Fruit fly (Drosophila melanogaster) whole organism, embryonic: ENCODE data around the gene kraken.

Experiments
- Awh ChIP-seq: fragments of 200-800 bp; sonication (Bioruptor generic); IDR thresholded peaks from 2 replicates; pipeline ENCODE4, ENCODE4 v1.3.6; 2022; ENCODE audit warnings: missing biosample characterization, missing genetic modification characterization
- CG11247 ChIP-seq: fragments of 200-800 bp; sonication (Bioruptor generic); IDR thresholded peaks from 2 replicates; pipeline ENCODE4 v1.3.6; 2022; ENCODE audit warnings: missing biosample characterization, missing genetic modification characterization
- CG13123 ChIP-seq: fragments of 200-800 bp; sonication (Bioruptor generic); optimal IDR thresholded peaks from 2 replicates; lab custom pipeline; 2016; ENCODE audit warnings: missing biosample characterization, missing genetic modification characterization
- CG14710 ChIP-seq: fragments of 200-800 bp; sonication (Bioruptor generic); optimal IDR thresholded peaks from 3 replicates; lab custom pipeline; 2019; ENCODE audit warnings: missing biosample characterization, mild to moderate bottlenecking, missing genetic modification characterization, moderate library complexity
- CG15269 ChIP-seq: fragments of 200-800 bp; sonication (Bioruptor generic); optimal IDR thresholded peaks from 2 replicates; lab custom pipeline; 2018; ENCODE audit warnings: missing biosample characterization, mild to moderate bottlenecking, missing genetic modification characterization, moderate library complexity
- CG1603 ChIP-seq: fragments of 200-800 bp; sonication (Bioruptor generic); optimal IDR thresholded peaks from 2 replicates; lab custom pipeline; 2019; ENCODE audit warnings: missing biosample characterization, mild to moderate bottlenecking, missing genetic modification characterization, moderate library complexity
- CG16815 ChIP-seq: fragments of 200-800 bp; sonication (Bioruptor generic); optimal IDR thresholded peaks from 3 replicates; lab custom pipeline; 2017; ENCODE audit warnings: missing biosample characterization, mild to moderate bottlenecking, missing genetic modification characterization
- CG17385 ChIP-seq: fragments of 200-800 bp; sonication (Bioruptor generic); optimal IDR thresholded peaks from 3 replicates; lab custom pipeline; 2018; ENCODE audit warnings: missing biosample characterization, mild to moderate bottlenecking, missing genetic modification characterization
- CG17829 ChIP-seq: fragments of 200-800 bp; optimal IDR thresholded peaks from 2 replicates; lab custom pipeline; 2019; ENCODE audit warnings: missing biosample characterization, mild to moderate bottlenecking, missing genetic modification characterization, moderate library complexity
- CG18476 ChIP-seq: fragments of 200-800 bp; sonication (Bioruptor generic); optimal IDR thresholded peaks from 2 replicates; lab custom pipeline; 2016; ENCODE audit warnings: missing biosample characterization, mild to moderate bottlenecking, missing genetic modification characterization
- CG4424 ChIP-seq: fragments of 200-800 bp; sonication (Bioruptor generic); optimal IDR thresholded peaks from 3 replicates; lab custom pipeline; 2016; ENCODE audit warnings: missing biosample characterization, missing genetic modification characterization
- CG7271 ChIP-seq: fragments of 200-800 bp; sonication (Bioruptor generic); optimal IDR thresholded peaks from 2 replicates; lab custom pipeline; 2018; ENCODE audit warnings: missing biosample characterization, mild to moderate bottlenecking, missing genetic modification characterization, moderate library complexity
- CG9817 ChIP-seq: fragments of 200-800 bp; sonication (Bioruptor generic); optimal IDR thresholded peaks from 2 replicates; lab custom pipeline; 2018; ENCODE audit warnings: missing biosample characterization, mild to moderate bottlenecking, missing genetic modification characterization, moderate library complexity
- CG9876 ChIP-seq: fragments of 200-800 bp; sonication (Bioruptor generic); optimal IDR thresholded peaks from 2 replicates; lab custom pipeline; 2016; ENCODE audit warnings: missing biosample characterization, missing genetic modification characterization
- CHES-1-like ChIP-seq: fragments of 200-800 bp; sonication (Bioruptor generic); optimal IDR thresholded peaks from 2 replicates; lab custom pipeline; 2016; ENCODE audit warnings: missing biosample characterization, missing genetic modification characterization
- Camta ChIP-seq: fragments of 200-800 bp; sonication (Bioruptor generic); optimal IDR thresholded peaks from 2 replicates; lab custom pipeline; 2016; ENCODE audit warnings: missing biosample characterization, missing genetic modification characterization
- Drgx ChIP-seq: fragments of 200-800 bp; sonication (Bioruptor generic); IDR thresholded peaks from 2 replicates; pipeline ENCODE4 v1.3.6; 2022; ENCODE audit warnings: missing biosample characterization, missing genetic modification characterization
- Hand ChIP-seq: fragments of 200-800 bp; sonication (Bioruptor generic); optimal IDR thresholded peaks from 2 replicates; lab custom pipeline; 2017; ENCODE audit warnings: mild to moderate bottlenecking, missing biosample characterization, missing genetic modification reagents, missing genetic modification characterization
- Hr51 ChIP-seq, 2 experiments: fragments of 200-800 bp; sonication (Bioruptor generic); optimal IDR thresholded peaks; 2 replicates in 1 of 2; 3 replicates in 1 of 2; lab custom pipeline; 2016 to 2018; ENCODE audit warnings: missing biosample characterization in 2 of 2, missing genetic modification characterization in 2 of 2, mild to moderate bottlenecking in 1 of 2, moderate library complexity in 1 of 2
- Lim3 ChIP-seq: fragments of 200-800 bp; sonication (Bioruptor generic); IDR thresholded peaks from 2 replicates; pipeline ENCODE4 v1.3.6; 2022; ENCODE audit warnings: missing biosample characterization, missing genetic modification characterization
- Ravus ChIP-seq: fragments of 200-800 bp; sonication (Bioruptor generic); IDR thresholded peaks from 2 replicates; pipeline ENCODE4 v1.3.6; 2022; ENCODE audit warnings: missing biosample characterization, missing genetic modification characterization
- Sry-δ ChIP-seq: fragments of 200-800 bp; sonication (Bioruptor generic); optimal IDR thresholded peaks from 2 replicates; lab custom pipeline; 2016; ENCODE audit warnings: missing biosample characterization, missing genetic modification characterization
- YL-1 ChIP-seq: fragments of 200-800 bp; sonication (Bioruptor generic); optimal IDR thresholded peaks from 3 replicates; lab custom pipeline; 2017; ENCODE audit warnings: missing biosample characterization, mild to moderate bottlenecking, missing genetic modification characterization
- ato ChIP-seq: fragments of 200-800 bp; sonication (Bioruptor generic); IDR thresholded peaks from 2 replicates; pipeline ENCODE4 v1.3.6; 2022; ENCODE audit warnings: missing biosample characterization, missing genetic modification characterization; ENCODE audit not compliant: partially characterized antibody
- bab2 ChIP-seq: fragments of 200-800 bp; sonication (Bioruptor generic); optimal IDR thresholded peaks from 2 replicates; lab custom pipeline; 2016; ENCODE audit warnings: missing biosample characterization, missing genetic modification characterization
- cad ChIP-seq: fragments of >200 bp; optimal IDR thresholded peaks from 2 replicates; lab custom pipeline; 2017; ENCODE audit warnings: missing biosample characterization, missing genetic modification characterization
- cas ChIP-seq: fragments of 200-800 bp; sonication (Bioruptor generic); IDR thresholded peaks from 2 replicates; pipeline ENCODE4 v1.3.6; 2022; ENCODE audit warnings: missing biosample characterization, missing genetic modification characterization
- cg ChIP-seq: fragments of 200-800 bp; sonication (Bioruptor generic); optimal IDR thresholded peaks from 3 replicates; lab custom pipeline; 2019; ENCODE audit warnings: missing biosample characterization, mild to moderate bottlenecking, missing genetic modification characterization, moderate library complexity
- chif ChIP-seq, 2 experiments: fragments of 200-800 bp; sonication (Bioruptor generic); optimal IDR thresholded peaks; 3 replicates each; lab custom pipeline; 2016; ENCODE audit warnings: missing biosample characterization in 2 of 2, missing genetic modification characterization in 2 of 2
- ci ChIP-seq: fragments of 200-800 bp; sonication (Bioruptor generic); IDR thresholded peaks from 3 replicates; pipeline ENCODE4 v1.3.6; 2022; ENCODE audit warnings: missing biosample characterization, missing genetic modification characterization
- corto ChIP-seq: fragments of 200-800 bp; sonication (Bioruptor generic); optimal IDR thresholded peaks from 2 replicates; lab custom pipeline; 2016; ENCODE audit warnings: missing biosample characterization, mild to moderate bottlenecking, missing genetic modification characterization, moderate library complexity
- dimm ChIP-seq: fragments of 200-800 bp; sonication (Bioruptor generic); IDR thresholded peaks from 2 replicates; pipeline ENCODE4 v1.3.6; 2022; ENCODE audit warnings: missing biosample characterization, missing genetic modification characterization
- dm ChIP-seq: fragments of 200-800 bp; sonication (Bioruptor generic); optimal IDR thresholded peaks from 3 replicates; lab custom pipeline; 2016; ENCODE audit warnings: missing biosample characterization, missing genetic modification characterization
- dmrt99B ChIP-seq: fragments of 200-800 bp; sonication (Bioruptor generic); optimal IDR thresholded peaks from 2 replicates; lab custom pipeline; 2018; ENCODE audit warnings: missing biosample characterization, mild to moderate bottlenecking, missing genetic modification characterization, moderate library complexity
- ewg ChIP-seq: fragments of 200-800 bp; sonication (Bioruptor generic); optimal IDR thresholded peaks from 3 replicates; lab custom pipeline; 2017; ENCODE audit warnings: mild to moderate bottlenecking, missing biosample characterization, missing genetic modification reagents, missing genetic modification characterization
- eyg ChIP-seq: fragments of 200-800 bp; sonication (Bioruptor generic); optimal IDR thresholded peaks from 3 replicates; lab custom pipeline; 2016; ENCODE audit warnings: missing biosample characterization, missing genetic modification characterization
- fu2 ChIP-seq: fragments of 200-800 bp; sonication (Bioruptor generic); optimal IDR thresholded peaks from 2 replicates; lab custom pipeline; 2016; ENCODE audit warnings: missing biosample characterization, missing genetic modification characterization
- ham ChIP-seq: fragments of 200-800 bp; sonication (Bioruptor generic); IDR thresholded peaks from 2 replicates; pipeline ENCODE4 v1.3.6; 2022; ENCODE audit warnings: missing biosample characterization, missing genetic modification characterization
- hkb ChIP-seq, 2 experiments: fragments of 200-800 bp in 1 of 2; fragments of >200 bp in 1 of 2; sonication (Bioruptor generic) in 1 of 2; IDR thresholded peaks in 1 of 2; optimal IDR thresholded peaks in 1 of 2; 2 replicates each; pipeline versions ENCODE4 v1.3.6 to Lab custom; 2017 to 2022; ENCODE audit warnings: missing biosample characterization in 1 of 2, missing genetic modification characterization in 1 of 2
- kah ChIP-seq: fragments of 200-800 bp; sonication (Bioruptor generic); optimal IDR thresholded peaks from 2 replicates; lab custom pipeline; 2018; ENCODE audit warnings: missing biosample characterization, mild to moderate bottlenecking, missing genetic modification characterization
- knrl ChIP-seq: fragments of 200-800 bp; sonication (Bioruptor generic); IDR thresholded peaks from 3 replicates; pipeline ENCODE4 v1.3.6; 2022; ENCODE audit warnings: missing biosample characterization, missing genetic modification characterization; ENCODE audit not compliant: partially characterized antibody
- nmo ChIP-seq: fragments of 200-800 bp; sonication (Bioruptor generic); optimal IDR thresholded peaks from 2 replicates; lab custom pipeline; 2018; ENCODE audit warnings: missing biosample characterization, mild to moderate bottlenecking, missing genetic modification characterization, moderate library complexity
- oc ChIP-seq: fragments of 200-800 bp; sonication (Bioruptor generic); optimal IDR thresholded peaks from 2 replicates; lab custom pipeline; 2018; ENCODE audit warnings: missing biosample characterization, mild to moderate bottlenecking, missing genetic modification characterization, moderate library complexity
- pb ChIP-seq: fragments of 200-800 bp; sonication (Bioruptor generic); optimal IDR thresholded peaks from 3 replicates; lab custom pipeline; 2016; ENCODE audit warnings: missing biosample characterization, missing genetic modification characterization
- phol ChIP-seq: fragments of 200-800 bp; sonication (Bioruptor generic); optimal IDR thresholded peaks from 3 replicates; lab custom pipeline; 2018; ENCODE audit warnings: missing biosample characterization, mild to moderate bottlenecking, missing genetic modification characterization, moderate library complexity
- pzg ChIP-seq: fragments of 200-800 bp; sonication (Bioruptor generic); optimal IDR thresholded peaks from 3 replicates; lab custom pipeline; 2018; ENCODE audit warnings: missing biosample characterization, mild to moderate bottlenecking, missing genetic modification characterization, moderate library complexity
- sna ChIP-seq: fragments of 200-800 bp; sonication (Bioruptor generic); IDR thresholded peaks from 2 replicates; pipeline ENCODE4 v1.3.6; 2022; ENCODE audit warnings: missing biosample characterization, missing genetic modification characterization; ENCODE audit not compliant: partially characterized antibody
- ssp ChIP-seq: fragments of 200-800 bp; sonication (Bioruptor generic); IDR thresholded peaks from 2 replicates; pipeline ENCODE4 v1.3.6; 2022; ENCODE audit warnings: missing biosample characterization, missing genetic modification characterization
- tgo ChIP-seq: fragments of 200-800 bp; sonication (Bioruptor generic); IDR thresholded peaks from 3 replicates; pipeline ENCODE4 v1.3.6; 2022; ENCODE audit warnings: missing biosample characterization, missing genetic modification characterization
- zen ChIP-seq: fragments of 200-800 bp; sonication (Bioruptor generic); optimal IDR thresholded peaks from 3 replicates; lab custom pipeline; 2018; ENCODE audit warnings: missing biosample characterization, mild to moderate bottlenecking, missing genetic modification characterization, moderate library complexity

Gene kraken

dm6 chr2L:852647-853111, at the start of gene kraken, which contains the start of gene CG4291 (continued):
- no peak for TF ChIP-seq hkb (optimal IDR thresholded peaks at IDR 0.05; lab: Kevin White, UChicago)
- TF ChIP-seq hkb (GFP tag; IDR thresholded peaks at IDR 0.05; lab: Robert Waterston, UW), result no peak; the same call in 1 of the 2 replicates
- TF ChIP-seq eyg, result peak; percentile 50
- TF ChIP-seq Sry-δ (GFP tag; lab: Kevin White, UChicago), result peak; percentile 60
- TF ChIP-seq CG14710 (tag; lab: Kevin White, UChicago), result peak; percentile 50
- peak; percentile 35; the same call in 1 of the 2 replicates for TF ChIP-seq Drgx (GFP tag; lab: Robert Waterston, UW)
- TF ChIP-seq dm (GFP tag; lab: Kevin White, UChicago), result peak; percentile 38
- TF ChIP-seq pzg, result peak; percentile 90
- no peak for TF ChIP-seq cg (GFP tag; lab: Kevin White, UChicago)
- no peak for TF ChIP-seq cad (GFP tag; lab: Kevin White, UChicago)
- TF ChIP-seq Hr51 (GFP tag; optimal IDR thresholded peaks at IDR 0.05; lab: Kevin White, UChicago), result peak; percentile 10 to 12
- TF ChIP-seq knrl, result no peak
- TF ChIP-seq bab2 (GFP tag; lab: Kevin White, UChicago), result peak; percentile 39
- TF ChIP-seq tgo (GFP tag; lab: Robert Waterston, UW), result peak; percentile 16; the same call in 1 of the 3 replicates
- 0 out of 2 replicates have a peak, but pooled peaks have one; percentile 17 for TF ChIP-seq Awh (GFP tag; lab: Robert Waterston, UW)
- TF ChIP-seq CG13123 (GFP tag; lab: Kevin White, UChicago), result no peak
- peak; percentile 31; the same call in 1 of the 2 replicates for TF ChIP-seq ssp (GFP tag; lab: Robert Waterston, UW)
- peak; percentile 67 for TF ChIP-seq sna (GFP tag; lab: Robert Waterston, UW)
- TF ChIP-seq CG1603 (tag; lab: Kevin White, UChicago), result peak; percentile 81
- TF ChIP-seq CG17829 (tag; lab: Kevin White, UChicago), result peak; percentile 70
- TF ChIP-seq Lim3 (GFP tag; lab: Robert Waterston, UW), result no peak
- no peak for TF ChIP-seq dimm (GFP tag; lab: Robert Waterston, UW)
- no peak for TF ChIP-seq pb (GFP tag; lab: Kevin White, UChicago)
- peak; percentile 61 for TF ChIP-seq CG15269 (tag; lab: Kevin White, UChicago)
- no peak for TF ChIP-seq ham (GFP tag; lab: Robert Waterston, UW)
- TF ChIP-seq phol, result peak; percentile 52
- TF ChIP-seq CG11247 (GFP tag; lab: Robert Waterston, UW), result peak; percentile 78
- TF ChIP-seq CG4424, result peak; percentile 52
- TF ChIP-seq nmo, result peak; percentile 40
- no peak for TF ChIP-seq cas (GFP tag; lab: Robert Waterston, UW)
- TF ChIP-seq CG9876 (GFP tag; lab: Kevin White, UChicago), result no peak
- TF ChIP-seq CG17385, result peak; percentile 41
- peak; percentile 35 for TF ChIP-seq dmrt99B (tag; lab: Kevin White, UChicago)
- peak; percentile 10 for TF ChIP-seq CG7271 (tag; lab: Kevin White, UChicago)
- TF ChIP-seq CHES-1-like, result peak; percentile 78
- TF ChIP-seq ato, result no peak
- TF ChIP-seq ewg, result peak; percentile 31
- TF ChIP-seq CG16815 (GFP tag; lab: Kevin White, UChicago), result no peak
- TF ChIP-seq Ravus (GFP tag; lab: Robert Waterston, UW), result no peak
- no peak for TF ChIP-seq CG18476 (GFP tag; lab: Kevin White, UChicago)
- peak; percentile 6 for TF ChIP-seq Camta (GFP tag; lab: Kevin White, UChicago)
- no peak for TF ChIP-seq oc (tag; lab: Kevin White, UChicago)
- peak; percentile 50 for TF ChIP-seq YL-1 (GFP tag; lab: Kevin White, UChicago)
- TF ChIP-seq fu2 (GFP tag; lab: Kevin White, UChicago), result peak; percentile 39
- TF ChIP-seq kah (GFP tag; lab: Kevin White, UChicago), result peak; percentile 57
- no peak for TF ChIP-seq Hand (GFP tag; lab: Kevin White, UChicago)
- TF ChIP-seq corto (GFP tag; lab: Kevin White, UChicago), result no peak
- TF ChIP-seq CG9817, result peak; percentile 60
- peak; percentile 73 for TF ChIP-seq ci
- TF ChIP-seq chif (GFP tag; optimal IDR thresholded peaks at IDR 0.05; lab: Kevin White, UChicago), result peak; percentile 1 to 59
- TF ChIP-seq zen, result peak; percentile 24
